Fruit fly (Drosophila melanogaster) whole organism, prepupa: Measurements from ENCODE around the gene moi.
A peak's percentile ranks its signal among the peaks of the same experiment; 100 is the strongest.

ENCODE experiments used
- Blimp-1 ChIP-seq: fragments of 200-800 bp; sonication (Bioruptor generic); optimal IDR thresholded peaks from 3 replicates; lab custom pipeline; 2017; ENCODE audit warnings: missing biosample characterization, missing genetic modification characterization, mild to moderate bottlenecking, moderate library complexity, missing genetic modification reagents
- CG10631 ChIP-seq: fragments of 200-800 bp; sonication (Bioruptor generic); optimal IDR thresholded peaks from 2 replicates; lab custom pipeline; 2016; ENCODE audit warnings: missing biosample characterization, missing genetic modification characterization
- CG10669 ChIP-seq: fragments of 200-800 bp; sonication (Bioruptor generic); optimal IDR thresholded peaks from 3 replicates; lab custom pipeline; 2018; ENCODE audit warnings: missing biosample characterization, mild to moderate bottlenecking, missing genetic modification characterization, moderate library complexity
- CG11294 ChIP-seq: fragments of 200-800 bp; sonication (Bioruptor generic); IDR thresholded peaks from 2 replicates; pipeline ENCODE4 v1.3.6; 2022; ENCODE audit warnings: missing biosample characterization, missing genetic modification characterization
- CG11762 ChIP-seq: fragments of 200-800 bp; sonication (Bioruptor generic); optimal IDR thresholded peaks from 3 replicates; lab custom pipeline; 2016; ENCODE audit warnings: missing biosample characterization, missing genetic modification characterization; ENCODE audit not compliant: insufficient read depth
- CG11902 ChIP-seq: fragments of 200-800 bp; sonication (Bioruptor generic); optimal IDR thresholded peaks from 3 replicates; lab custom pipeline; 2016; ENCODE audit warnings: missing biosample characterization, missing genetic modification characterization
- CG15336 ChIP-seq: fragments of 200-800 bp; sonication (Bioruptor generic); IDR thresholded peaks from 2 replicates; pipeline ENCODE4 v1.3.6; 2022; ENCODE audit warnings: missing biosample characterization, missing genetic modification characterization
- CG1621 ChIP-seq: fragments of 200-800 bp; sonication (Bioruptor generic); optimal IDR thresholded peaks from 3 replicates; lab custom pipeline; 2018; ENCODE audit warnings: missing biosample characterization, mild to moderate bottlenecking, missing genetic modification characterization
- CG3032 ChIP-seq: fragments of 200-800 bp; optimal IDR thresholded peaks from 2 replicates; lab custom pipeline; 2019; ENCODE audit warnings: missing biosample characterization, mild to moderate bottlenecking, missing genetic modification characterization, moderate library complexity
- CG32006 ChIP-seq: fragments of 200-800 bp; sonication (Bioruptor generic); optimal IDR thresholded peaks from 3 replicates; lab custom pipeline; 2017; ENCODE audit warnings: missing biosample characterization, mild to moderate bottlenecking, missing genetic modification characterization
- CG34406 ChIP-seq: fragments of 200-800 bp; sonication (Bioruptor generic); optimal IDR thresholded peaks from 3 replicates; lab custom pipeline; 2016; ENCODE audit warnings: missing biosample characterization, missing genetic modification characterization
- CG3919 ChIP-seq: fragments of 200-800 bp; sonication (Bioruptor generic); optimal IDR thresholded peaks from 3 replicates; lab custom pipeline; 2016; ENCODE audit warnings: missing biosample characterization, missing genetic modification characterization
- CG6163 ChIP-seq: fragments of 200-800 bp; sonication (Bioruptor generic); IDR thresholded peaks from 3 replicates; pipeline ENCODE4 v1.3.6; 2022; ENCODE audit warnings: missing biosample characterization, missing genetic modification characterization
- CG6276 ChIP-seq: fragments of 200-800 bp; sonication (Bioruptor generic); optimal IDR thresholded peaks from 2 replicates; lab custom pipeline; 2017; ENCODE audit warnings: missing biosample characterization, mild to moderate bottlenecking, missing genetic modification characterization
- CG6792 ChIP-seq: fragments of 200-800 bp; sonication (Bioruptor generic); optimal IDR thresholded peaks from 3 replicates; lab custom pipeline; 2016; ENCODE audit warnings: missing biosample characterization, missing genetic modification characterization
- CG6808 ChIP-seq: fragments of 200-800 bp; sonication (Bioruptor generic); optimal IDR thresholded peaks from 3 replicates; lab custom pipeline; 2017; ENCODE audit warnings: missing biosample characterization, missing genetic modification characterization, mild to moderate bottlenecking, moderate library complexity, missing genetic modification reagents
- CG6854 ChIP-seq: fragments of 200-800 bp; sonication (Bioruptor generic); optimal IDR thresholded peaks from 2 replicates; lab custom pipeline; 2017; ENCODE audit warnings: missing biosample characterization, mild to moderate bottlenecking, missing genetic modification characterization
- CG7368 ChIP-seq: fragments of 200-800 bp; sonication (Bioruptor generic); optimal IDR thresholded peaks from 3 replicates; lab custom pipeline; 2016; ENCODE audit warnings: missing biosample characterization, missing genetic modification characterization
- CG8319 ChIP-seq: fragments of 200-800 bp; sonication (Bioruptor generic); optimal IDR thresholded peaks from 3 replicates; lab custom pipeline; 2016; ENCODE audit warnings: missing biosample characterization, missing genetic modification characterization
- Eip75B ChIP-seq: fragments of 200-800 bp; sonication (Bioruptor generic); optimal IDR thresholded peaks from 3 replicates; lab custom pipeline; 2016; ENCODE audit warnings: missing biosample characterization, missing genetic modification characterization
- Eip78C ChIP-seq: fragments of 200-800 bp; sonication (Bioruptor generic); peaks from one replicate; lab custom pipeline; 2016; ENCODE audit warnings: missing biosample characterization, missing genetic modification characterization
- Eip93F ChIP-seq: fragments of 200-800 bp; sonication (Bioruptor generic); optimal IDR thresholded peaks from 2 replicates; lab custom pipeline; 2016; ENCODE audit warnings: missing biosample characterization, mild to moderate bottlenecking, missing genetic modification characterization
- Ets21C ChIP-seq: fragments of 200-800 bp; sonication (Bioruptor generic); optimal IDR thresholded peaks from 3 replicates; lab custom pipeline; 2016; ENCODE audit warnings: missing biosample characterization, missing genetic modification characterization
- Ets96B ChIP-seq: fragments of 200-800 bp; optimal IDR thresholded peaks from 2 replicates; lab custom pipeline; 2019; ENCODE audit warnings: missing biosample characterization, mild to moderate bottlenecking, missing genetic modification characterization, moderate library complexity
- Gug ChIP-seq: fragments of 200-800 bp; sonication (Bioruptor generic); IDR thresholded peaks from 2 replicates; pipeline ENCODE4 v1.3.6; 2022; ENCODE audit warnings: missing biosample characterization, missing genetic modification characterization
- Hr38 ChIP-seq: sonication (Bioruptor generic); optimal IDR thresholded peaks from 2 replicates; lab custom pipeline; 2016; ENCODE audit warnings: missing biosample characterization, missing genetic modification characterization
- Hr39 ChIP-seq: fragments of 200-800 bp; sonication (Bioruptor generic); optimal IDR thresholded peaks from 2 replicates; lab custom pipeline; 2016; ENCODE audit warnings: missing biosample characterization, missing genetic modification characterization
- Hr4 ChIP-seq: fragments of 200-800 bp; sonication (Bioruptor generic); optimal IDR thresholded peaks from 3 replicates; lab custom pipeline; 2016; ENCODE audit warnings: missing biosample characterization, missing genetic modification characterization
- Met ChIP-seq: fragments of 200-800 bp; sonication (Bioruptor generic); optimal IDR thresholded peaks from 3 replicates; lab custom pipeline; 2016; ENCODE audit warnings: missing biosample characterization, missing genetic modification characterization
- OdsH ChIP-seq: fragments of 200-800 bp; sonication (Bioruptor generic); optimal IDR thresholded peaks from 3 replicates; lab custom pipeline; 2016; ENCODE audit warnings: missing biosample characterization, missing genetic modification characterization
- Smox ChIP-seq: fragments of 200-800 bp; sonication (Bioruptor generic); optimal IDR thresholded peaks from 3 replicates; lab custom pipeline; 2016; ENCODE audit warnings: missing biosample characterization, missing genetic modification characterization
- Sox102F ChIP-seq: fragments of 200-800 bp; sonication (Bioruptor generic); optimal IDR thresholded peaks from 2 replicates; lab custom pipeline; 2016; ENCODE audit warnings: missing biosample characterization, mild to moderate bottlenecking, missing genetic modification characterization
- Sox14 ChIP-seq: fragments of 200-800 bp; sonication (Bioruptor generic); optimal IDR thresholded peaks from 3 replicates; lab custom pipeline; 2016; ENCODE audit warnings: missing biosample characterization, missing genetic modification characterization
- Sox15 ChIP-seq: fragments of 200-800 bp; sonication (Bioruptor generic); optimal IDR thresholded peaks from 3 replicates; lab custom pipeline; 2016; ENCODE audit warnings: missing biosample characterization, missing genetic modification characterization
- cyc ChIP-seq: fragments of 200-800 bp; sonication (Bioruptor generic); optimal IDR thresholded peaks from 3 replicates; lab custom pipeline; 2016; ENCODE audit warnings: missing biosample characterization, missing genetic modification characterization
- dac ChIP-seq: fragments of 200-800 bp; sonication (Bioruptor generic); optimal IDR thresholded peaks from 2 replicates; lab custom pipeline; 2017; ENCODE audit warnings: missing biosample characterization, mild to moderate bottlenecking, missing genetic modification characterization
- eg ChIP-seq: fragments of 200-800 bp; sonication (Bioruptor generic); IDR thresholded peaks from 3 replicates; pipeline ENCODE4 v1.3.6; 2022; ENCODE audit warnings: missing biosample characterization, missing genetic modification characterization
- fd59A ChIP-seq: fragments of 200-800 bp; sonication (Bioruptor generic); optimal IDR thresholded peaks from 2 replicates; lab custom pipeline; 2017; ENCODE audit warnings: missing biosample characterization, mild to moderate bottlenecking, missing genetic modification characterization, missing genetic modification reagents
- fkh ChIP-seq: fragments of 200-800 bp; sonication (Bioruptor generic); optimal IDR thresholded peaks from 3 replicates; lab custom pipeline; 2017; ENCODE audit warnings: missing biosample characterization, mild to moderate bottlenecking, missing genetic modification characterization, moderate library complexity
- pdm3 ChIP-seq: fragments of 200-800 bp; sonication (Bioruptor generic); optimal IDR thresholded peaks from 3 replicates; lab custom pipeline; 2016; ENCODE audit warnings: missing biosample characterization, missing genetic modification characterization
- spab ChIP-seq: fragments of 200-800 bp; sonication (Bioruptor generic); optimal IDR thresholded peaks from 2 replicates; lab custom pipeline; 2017; ENCODE audit warnings: missing biosample characterization, mild to moderate bottlenecking, missing genetic modification characterization, missing genetic modification reagents
- ss ChIP-seq, 2 experiments: fragments of 200-800 bp; sonication (Bioruptor generic); optimal IDR thresholded peaks; 2 replicates in 1 of 2; 3 replicates in 1 of 2; lab custom pipeline; 2017 to 2018; ENCODE audit warnings: mild to moderate bottlenecking in 2 of 2, missing biosample characterization in 2 of 2, missing genetic modification characterization in 2 of 2, moderate library complexity in 1 of 2
- svp ChIP-seq: fragments of 200-800 bp; sonication (Bioruptor generic); peaks from one replicate; lab custom pipeline; 2016; ENCODE audit warnings: missing biosample characterization, missing genetic modification characterization
- topi ChIP-seq: fragments of 200-800 bp; sonication (Bioruptor generic); optimal IDR thresholded peaks from 3 replicates; lab custom pipeline; 2016; ENCODE audit warnings: missing biosample characterization, missing genetic modification characterization
- vri ChIP-seq: fragments of 200-800 bp; sonication (Bioruptor generic); optimal IDR thresholded peaks from 3 replicates; lab custom pipeline; 2016; ENCODE audit warnings: missing biosample characterization, mild to moderate bottlenecking, missing genetic modification characterization

Gene moi

dm6 chr3R:18215300-18215699 is 40.0 kb upstream of the moi start (continued):
- TF ChIP-seq CG6854 (no peak), Sox102F (GFP tag; lab: Kevin White, UChicago) (peak; percentile 28), Eip78C (GFP tag; lab: Kevin White, UChicago) (no peak), Blimp-1 (GFP tag; lab: Kevin White, UChicago) (no peak), Hr39 (GFP tag; lab: Kevin White, UChicago) (peak; percentile 67), ss (GFP tag; optimal IDR thresholded peaks at IDR 0.05; lab: Kevin White, UChicago) (no peak), Gug (GFP tag; lab: Robert Waterston, UW) (no peak), CG34406 (GFP tag; lab: Kevin White, UChicago) (no peak), Met (peak; percentile 58), Sox14 (peak; percentile 32), CG11762 (GFP tag; lab: Kevin White, UChicago) (no peak), Eip93F (GFP tag; lab: Kevin White, UChicago) (no peak), spab (GFP tag; lab: Kevin White, UChicago) (no peak), CG3919 (GFP tag; lab: Kevin White, UChicago) (no peak), eg (no peak), CG11294 (GFP tag; lab: Robert Waterston, UW) (no peak), dac (GFP tag; lab: Kevin White, UChicago) (no peak), Sox15 (no peak), CG6163 (GFP tag; lab: Robert Waterston, UW) (no peak), Smox (peak; percentile 47)

- TF ChIP-seq Sox14 (no peak), CG7368 (GFP tag; lab: Kevin White, UChicago) (no peak), CG6276 (GFP tag; lab: Kevin White, UChicago) (no peak), CG6808 (GFP tag; lab: Kevin White, UChicago) (no peak), eg (no peak), Eip75B (GFP tag; lab: Kevin White, UChicago) (no peak), Eip78C (GFP tag; lab: Kevin White, UChicago) (no peak), CG6792 (GFP tag; lab: Kevin White, UChicago) (no peak), Ets21C (GFP tag; lab: Kevin White, UChicago) (no peak), OdsH (no peak), topi (no peak), CG3919 (GFP tag; lab: Kevin White, UChicago) (no peak), spab (GFP tag; lab: Kevin White, UChicago) (no peak), CG11902 (no peak), CG8319 (GFP tag; lab: Kevin White, UChicago) (no peak), ss (GFP tag; optimal IDR thresholded peaks at IDR 0.05; lab: Kevin White, UChicago) (no peak)
Measured at dm6 chr3R:18215900-18216299, 39.4 kb upstream of the moi start, which contains the start of gene CG14314. Gene CG14314, plus strand, starts transcription at chr3R:18216142.

- TF ChIP-seq CG6808 (GFP tag; lab: Kevin White, UChicago), result peak; percentile 93
- TF ChIP-seq Eip78C (GFP tag; lab: Kevin White, UChicago), result peak; percentile 99
- peak; percentile 60 for TF ChIP-seq Hr38 (GFP tag; lab: Kevin White, UChicago)
- TF ChIP-seq CG1621, result peak; percentile 94
- TF ChIP-seq CG11294 (GFP tag; lab: Robert Waterston, UW), result peak; percentile 97
- TF ChIP-seq Hr4 (GFP tag; lab: Kevin White, UChicago), result peak; percentile 98
- peak; percentile 98 for TF ChIP-seq Hr39 (GFP tag; lab: Kevin White, UChicago)
- TF ChIP-seq Sox15, result peak; percentile 97
- peak; percentile 99 for TF ChIP-seq CG3032 (tag; lab: Kevin White, UChicago)
- TF ChIP-seq OdsH, result peak; percentile 99
- peak; percentile 97 for TF ChIP-seq cyc (GFP tag; lab: Kevin White, UChicago)
- TF ChIP-seq Sox102F (GFP tag; lab: Kevin White, UChicago), result peak; percentile 95
- TF ChIP-seq CG7368 (GFP tag; lab: Kevin White, UChicago), result peak; percentile 93
- no peak for TF ChIP-seq vri (GFP tag; lab: Kevin White, UChicago)
- TF ChIP-seq Ets21C (GFP tag; lab: Kevin White, UChicago), result peak; percentile 97
- peak; percentile 98 for TF ChIP-seq fkh (GFP tag; lab: Kevin White, UChicago)
- TF ChIP-seq CG32006 (GFP tag; lab: Kevin White, UChicago), result peak; percentile 98
- peak; percentile 98 for TF ChIP-seq Smox
- TF ChIP-seq CG11902, result peak; percentile 95
- peak; percentile 82 for TF ChIP-seq Eip93F (GFP tag; lab: Kevin White, UChicago)
- TF ChIP-seq CG6163 (GFP tag; lab: Robert Waterston, UW), result peak; percentile 98
- peak; percentile 97 for TF ChIP-seq CG15336 (GFP tag; lab: Robert Waterston, UW)
- peak; percentile 96 for TF ChIP-seq CG3919 (GFP tag; lab: Kevin White, UChicago)
- peak; percentile 99 for TF ChIP-seq CG10631 (GFP tag; lab: Kevin White, UChicago)
- peak; percentile 98 for TF ChIP-seq Ets96B
- peak; percentile 84 for TF ChIP-seq CG6854
- TF ChIP-seq svp, result peak; percentile 99
- peak; percentile 99 for TF ChIP-seq pdm3 (GFP tag; lab: Kevin White, UChicago)
- TF ChIP-seq fd59A (GFP tag; lab: Kevin White, UChicago), result peak; percentile 95
- peak; percentile 97 for TF ChIP-seq CG10669 (GFP tag; lab: Kevin White, UChicago)
- peak; percentile 80 for TF ChIP-seq dac (GFP tag; lab: Kevin White, UChicago)
- TF ChIP-seq spab (GFP tag; lab: Kevin White, UChicago), result peak; percentile 90
Measured at dm6 chr3R:18220211-18220749, 35.0 kb upstream of the moi start, which contains the start of the genes CG7988 and CG7183. Gene CG7988, plus strand, starts transcription at chr3R:18220526. Gene CG7183, minus strand, starts transcription at chr3R:18220699.
